Fruit fly (Drosophila melanogaster) ovary, adult (tissue): ENCODE results near the gene Non2.

Source experiments
- CG17801 ChIP-seq: fragments of 200-800 bp; optimal IDR thresholded peaks from 2 replicates; lab custom pipeline; 2019; ENCODE audit warnings: missing biosample characterization, mild to moderate bottlenecking, missing genetic modification characterization, moderate library complexity; ENCODE audit not compliant: partially characterized antibody

The Non2 gene

DNA sequence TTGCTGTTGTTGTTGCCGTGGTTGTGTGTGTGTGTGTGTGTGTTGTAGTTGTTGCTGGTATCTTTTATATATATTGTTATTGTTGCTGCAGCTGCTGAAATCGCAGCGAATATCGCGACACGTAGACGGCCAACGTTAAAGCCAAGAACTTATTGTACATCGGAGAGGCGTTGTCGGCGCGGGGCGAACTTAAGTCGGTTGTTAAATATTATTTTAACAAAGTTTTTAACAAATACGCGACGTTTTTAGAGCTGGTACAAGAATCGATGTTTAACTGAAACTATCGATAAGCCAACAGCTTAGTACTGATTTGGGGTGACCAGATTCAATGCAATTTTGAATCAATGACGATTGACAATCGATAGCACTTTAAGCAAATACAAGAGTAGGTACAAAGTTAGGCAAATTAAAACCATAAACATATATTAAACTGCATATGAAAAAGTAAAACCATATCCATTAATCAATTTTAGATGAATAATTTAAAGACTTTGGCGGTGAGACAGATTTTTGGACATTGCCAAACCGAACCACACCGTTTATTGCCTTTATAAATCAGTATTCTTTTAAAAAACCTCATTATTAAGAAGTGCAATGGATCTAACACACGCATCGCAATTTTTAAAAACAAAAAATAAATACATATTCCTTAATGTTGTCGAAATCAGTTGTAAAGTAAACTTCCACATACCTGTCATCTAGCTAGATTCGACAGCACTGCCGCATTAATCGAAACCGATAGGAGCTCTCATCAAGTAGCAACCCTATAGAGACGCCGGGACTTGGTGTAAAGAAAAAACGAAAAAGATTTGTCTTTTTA is at the start of gene Non2, which contains the start of gene Mrtf:
Non2 (plus strand) TSS at position 731 of the 820 bp plus-strand sequence.
Mrtf (minus strand) TSS at position 268 of the 820 bp plus-strand sequence.
- TF ChIP-seq CG17801 (GFP tag; lab: Kevin White, UChicago): no peak

DNA sequence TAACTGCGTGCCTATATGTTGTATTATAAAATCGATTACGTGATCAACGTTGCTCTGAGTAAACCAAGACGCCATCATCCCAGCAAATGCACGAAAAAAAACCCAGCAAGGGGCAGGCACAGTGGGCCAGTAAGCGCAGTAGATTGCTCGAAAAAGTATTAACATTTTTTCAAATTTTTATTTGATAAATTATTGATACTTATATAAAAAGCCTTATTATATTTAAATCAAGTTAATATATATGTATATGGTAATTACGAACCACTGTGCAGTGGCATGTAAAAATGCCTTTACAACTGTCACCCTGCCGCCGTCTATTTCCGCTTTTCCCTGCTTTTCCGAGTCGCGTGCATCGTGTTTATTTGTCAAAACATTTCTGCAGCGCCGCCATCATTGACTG is 39.8 kb upstream of the Non2 start:
- no peak for TF ChIP-seq CG17801 (GFP tag; lab: Kevin White, UChicago)

DNA sequence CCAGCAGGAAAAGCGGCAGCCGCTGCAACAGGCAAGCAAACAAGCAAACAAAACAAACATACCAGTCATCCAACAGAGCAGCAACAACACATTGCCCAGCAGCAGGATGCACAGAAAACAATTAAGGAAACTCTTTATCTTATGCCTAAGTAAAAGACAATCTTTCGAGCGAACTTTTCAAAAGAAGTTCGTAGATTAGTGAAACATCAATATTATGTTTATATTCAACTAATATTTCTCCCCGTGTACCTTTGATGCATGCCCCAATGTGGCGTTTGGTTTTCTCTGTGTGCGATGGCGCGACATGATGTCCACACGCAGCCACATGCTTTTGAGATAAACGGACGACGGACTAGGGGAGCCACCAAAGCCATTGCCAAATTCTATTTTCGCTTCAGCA is 35.9 kb upstream of the Non2 start:
- no peak for TF ChIP-seq CG17801 (GFP tag; lab: Kevin White, UChicago)

DNA sequence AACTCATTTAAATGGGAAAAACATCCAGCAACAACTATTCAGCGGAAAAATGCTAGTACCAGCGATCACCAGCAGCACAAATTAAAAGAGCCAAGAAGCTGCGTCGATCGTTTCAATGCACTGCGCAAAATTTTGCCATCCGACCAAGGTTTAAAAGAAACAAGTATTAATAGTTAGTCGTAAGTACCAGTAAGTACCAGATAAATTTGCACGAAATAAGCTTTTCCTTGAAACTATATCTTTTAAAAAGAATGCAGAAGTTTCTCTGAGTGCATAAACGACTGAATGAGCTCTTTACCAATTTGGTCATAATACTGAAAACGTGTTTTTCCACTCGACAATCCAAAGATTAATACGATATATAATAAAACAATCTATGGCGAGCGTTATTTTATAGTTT is 33.6 kb upstream of the Non2 start:
- TF ChIP-seq CG17801 (GFP tag; lab: Kevin White, UChicago): no peak

DNA sequence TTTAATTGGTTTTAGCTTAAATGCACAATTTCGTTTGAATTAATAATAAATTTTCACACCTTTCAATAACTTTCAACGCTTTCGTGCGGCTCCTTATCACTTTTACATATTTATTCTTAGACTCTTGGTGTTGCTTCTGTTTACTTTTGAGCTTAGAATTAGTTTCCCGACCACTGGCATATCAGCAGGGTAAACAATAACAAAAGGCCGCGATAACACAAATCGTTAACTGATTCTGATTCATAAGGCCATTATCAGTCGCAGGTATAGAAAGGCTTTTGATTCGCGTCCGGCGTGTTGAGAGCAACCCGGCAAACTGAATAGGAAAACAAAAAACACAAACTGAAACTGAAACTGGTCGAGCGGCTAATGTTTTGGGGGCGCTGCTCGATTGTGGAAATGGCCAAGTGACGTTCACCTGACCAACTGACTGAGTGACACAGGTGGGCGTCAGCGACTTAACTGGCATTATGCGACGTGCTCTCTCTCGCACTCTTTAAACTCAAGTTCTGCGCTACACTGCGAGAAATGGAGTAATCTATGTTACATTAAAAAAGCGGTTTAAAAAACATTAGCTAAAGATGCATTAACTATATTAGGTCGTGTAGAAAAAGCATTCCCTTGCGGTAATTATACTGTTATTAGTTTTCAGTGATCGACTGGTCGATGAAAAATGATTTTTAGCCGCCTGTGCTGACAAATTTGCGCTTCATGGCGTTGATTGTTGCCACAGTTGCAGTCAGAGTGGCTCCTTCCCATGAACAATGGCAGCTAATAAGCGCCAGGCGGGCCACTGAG is 32.2 kb upstream of the Non2 start:
- TF ChIP-seq CG17801 (GFP tag; lab: Kevin White, UChicago): no peak

DNA sequence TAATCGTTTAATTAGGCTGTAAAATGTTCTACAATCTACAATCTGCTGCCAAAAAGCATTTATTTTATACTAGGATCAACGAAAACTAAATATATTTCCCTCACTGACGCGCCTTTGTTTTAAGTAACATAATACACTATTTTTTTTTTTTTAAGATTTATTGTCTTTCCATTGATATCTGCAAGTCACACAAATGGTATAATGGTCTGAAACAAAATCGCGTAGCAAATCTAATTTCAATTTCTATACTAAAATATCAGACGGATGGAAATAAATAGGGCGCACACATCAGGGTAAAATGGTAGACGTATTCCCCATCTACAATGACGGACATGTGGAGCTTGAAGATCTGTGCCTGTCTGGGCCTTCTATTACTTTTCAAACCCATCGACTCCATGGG is 27.3 kb upstream of the Non2 start, which contains the start of gene Acp62F:
Acp62F (plus strand) TSS at position 301 of the 400 bp plus-strand sequence.
- TF ChIP-seq CG17801 (GFP tag; lab: Kevin White, UChicago): no peak

DNA sequence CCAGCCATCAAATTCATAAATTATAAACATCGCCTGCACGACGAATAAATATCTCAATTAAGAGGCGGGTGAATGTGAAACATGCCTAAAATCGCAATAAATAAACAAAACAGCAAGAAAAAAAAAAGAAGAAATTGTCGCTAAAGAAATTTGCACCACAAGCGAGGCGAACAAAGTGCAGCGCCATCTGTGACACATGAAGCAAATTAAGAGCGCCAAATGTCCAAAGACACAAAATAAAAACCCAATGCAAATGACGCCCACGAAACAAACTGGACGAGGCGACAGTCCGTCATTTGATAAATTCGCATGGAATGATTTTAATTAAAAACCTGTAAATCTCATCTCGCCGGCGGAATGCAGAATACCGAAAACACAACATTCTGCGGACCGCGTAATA is 23.0 kb upstream of the Non2 start:
- no peak for TF ChIP-seq CG17801 (GFP tag; lab: Kevin White, UChicago)

DNA sequence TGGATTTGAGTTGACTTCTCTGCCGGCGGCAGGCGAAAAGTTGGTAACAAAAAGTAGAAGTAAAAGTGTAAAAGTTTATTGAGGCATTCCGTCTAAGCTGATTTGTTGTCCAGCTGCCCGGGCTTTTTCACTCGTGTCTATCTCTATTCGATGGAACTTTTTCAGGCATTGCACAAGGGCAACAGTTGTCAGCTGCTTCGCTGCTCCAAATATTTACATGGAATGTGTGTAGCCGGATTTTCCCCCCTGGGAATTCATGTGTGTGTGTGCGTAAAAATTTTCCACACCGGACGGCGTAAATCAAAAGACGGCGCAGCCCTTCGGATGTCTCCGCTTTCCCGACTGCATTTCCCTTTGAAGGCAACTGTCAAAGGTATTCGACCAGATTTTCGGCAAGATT is 21.8 kb upstream of the Non2 start:
- no peak for TF ChIP-seq CG17801 (GFP tag; lab: Kevin White, UChicago)

DNA sequence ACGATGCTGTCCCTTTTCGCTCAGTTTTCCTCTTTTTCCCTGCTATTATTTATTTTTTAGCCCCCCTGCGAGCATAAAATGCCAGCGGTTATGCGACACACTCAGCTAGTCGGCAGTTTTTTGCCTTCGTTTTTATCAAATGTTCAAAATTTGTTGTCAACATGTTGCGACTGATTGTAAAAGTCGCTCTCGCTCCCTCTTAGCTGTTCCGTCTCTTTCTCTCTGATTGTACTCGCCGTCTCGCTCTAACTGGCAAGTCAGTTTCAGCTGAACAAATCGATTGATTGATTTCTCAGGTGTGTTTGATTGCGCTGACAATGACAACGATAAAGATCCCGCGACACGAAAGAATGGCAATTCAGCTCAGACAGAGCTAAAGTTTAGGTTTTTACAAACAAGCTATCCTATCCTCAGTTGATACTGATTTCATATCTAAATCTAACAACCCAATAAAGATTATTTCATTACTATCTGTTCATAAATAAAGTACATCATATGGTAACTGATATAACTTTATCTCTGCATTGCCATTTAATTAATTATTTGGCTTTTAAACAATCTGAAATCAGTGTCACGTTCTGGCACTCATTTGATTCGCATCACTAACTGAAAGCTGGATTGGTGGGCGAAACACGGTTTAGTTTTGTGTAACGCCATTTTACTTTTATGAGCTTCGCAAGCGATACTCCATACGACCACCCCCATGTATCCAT is 20.9 kb upstream of the Non2 start:
- no peak for TF ChIP-seq CG17801 (GFP tag; lab: Kevin White, UChicago)

DNA sequence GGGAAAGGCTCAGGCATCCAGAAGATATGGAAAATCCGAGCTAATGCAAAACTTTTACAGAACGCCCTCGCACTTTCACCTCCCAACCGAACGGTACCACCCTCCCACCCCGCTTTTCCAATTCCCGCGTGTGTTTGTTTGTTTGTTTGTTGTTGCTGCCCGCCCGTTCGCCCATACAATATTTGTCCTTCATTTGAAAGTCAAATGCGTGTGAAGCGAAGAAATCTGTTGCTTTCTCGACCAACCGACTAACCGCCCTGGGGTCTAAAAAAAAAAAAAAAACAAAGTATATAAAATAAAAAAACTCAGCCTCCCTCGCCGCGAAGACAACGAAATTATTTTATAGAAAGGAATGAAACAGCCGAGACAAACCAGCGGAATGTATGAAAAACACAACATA is 18.4 kb upstream of the Non2 start:
- TF ChIP-seq CG17801 (GFP tag; lab: Kevin White, UChicago): no peak

DNA sequence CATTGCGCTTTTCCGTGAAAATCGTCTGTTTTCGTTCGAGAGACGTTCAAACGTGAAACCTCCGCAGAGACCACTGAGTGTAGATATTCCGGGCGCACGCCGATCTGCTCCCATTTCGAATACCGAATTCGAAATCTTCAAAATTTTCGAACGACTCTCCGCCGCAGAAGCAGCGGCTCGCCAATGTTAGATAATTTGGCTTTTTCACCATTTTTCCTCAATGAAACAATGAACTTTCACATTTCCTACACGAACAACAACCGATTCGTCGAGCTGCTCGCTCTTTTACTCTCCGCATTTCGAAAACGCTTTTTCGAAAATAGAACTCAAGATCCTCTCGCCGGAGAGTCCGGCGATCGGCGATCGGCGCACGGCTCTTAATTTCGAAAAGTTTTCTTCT is 4.7 kb upstream of the Non2 start:
- TF ChIP-seq CG17801 (GFP tag; lab: Kevin White, UChicago): no peak

DNA sequence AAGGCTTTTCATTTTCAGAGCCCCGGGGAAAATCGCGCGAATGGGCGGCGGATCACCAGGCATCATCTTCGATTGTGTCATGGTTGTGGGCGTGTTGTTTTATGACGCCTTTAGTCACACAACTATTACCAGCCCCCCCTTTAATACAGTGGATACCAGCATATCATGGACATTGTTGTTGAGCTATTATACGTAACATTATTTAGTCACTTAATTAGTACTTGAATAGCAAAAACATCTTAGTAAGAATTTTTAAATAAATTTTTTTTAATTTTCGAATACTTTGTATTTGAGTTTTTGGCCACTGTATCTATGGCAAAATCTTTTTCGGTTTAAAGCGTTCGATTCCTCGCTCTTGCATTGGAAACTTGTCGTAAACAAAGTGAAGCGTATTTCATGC is 3.0 kb upstream of the Non2 start:
- no peak for TF ChIP-seq CG17801 (GFP tag; lab: Kevin White, UChicago)

DNA sequence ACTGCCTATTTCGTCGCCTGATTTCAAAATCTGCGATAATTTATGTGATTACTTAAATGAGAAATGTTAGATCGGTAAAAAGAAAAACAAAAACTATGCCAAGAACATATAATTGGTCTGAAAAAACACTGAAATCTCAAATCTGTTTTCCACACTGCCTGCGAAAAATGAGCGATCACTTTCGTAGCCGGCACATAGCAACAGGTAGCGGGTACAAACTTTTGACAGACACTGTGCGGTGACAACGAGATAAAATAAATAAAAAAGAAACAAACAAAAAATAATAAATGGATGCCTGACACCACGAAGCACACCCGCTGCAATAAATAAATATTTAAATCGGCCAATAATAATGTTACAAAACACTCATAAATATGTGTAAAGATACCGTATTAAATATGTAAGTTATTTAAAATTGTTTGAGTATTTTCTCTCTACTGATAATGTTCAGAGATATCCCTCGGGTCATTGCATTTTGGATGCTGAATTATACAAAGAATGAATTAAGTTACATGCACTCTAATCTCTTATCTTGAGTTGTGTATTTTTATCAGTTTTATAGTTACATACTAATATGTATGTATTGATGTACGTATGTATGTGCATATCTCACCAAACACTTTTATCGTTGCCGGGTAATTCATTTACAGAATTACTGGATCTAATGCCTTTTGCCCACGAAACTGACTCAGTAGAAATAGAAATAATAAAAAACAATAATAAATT is 1.6 kb upstream of the Non2 start:
- TF ChIP-seq CG17801 (GFP tag; lab: Kevin White, UChicago): no peak

DNA sequence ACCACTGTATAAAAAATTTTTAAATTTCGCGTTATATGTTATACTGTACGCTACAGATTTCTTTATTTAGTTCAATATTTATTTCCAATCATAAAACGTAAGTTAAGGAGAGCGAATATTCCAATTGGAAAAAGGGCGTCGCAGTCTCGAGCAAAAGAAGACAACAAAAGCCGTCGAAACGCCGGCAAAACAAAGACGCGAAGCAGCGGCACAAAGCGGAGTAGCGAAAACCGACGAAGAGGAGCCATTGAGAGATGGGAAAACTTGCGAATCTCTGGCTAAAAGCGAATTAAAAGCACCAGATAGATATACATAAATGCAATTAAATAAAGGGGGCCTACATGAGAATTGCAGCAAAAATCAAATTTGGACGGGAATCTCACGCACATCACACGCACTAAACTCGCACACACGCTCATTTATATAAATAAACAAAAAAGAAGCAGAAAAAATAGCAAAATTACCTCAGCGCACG is 968 bp upstream of the Non2 start:
- no peak for TF ChIP-seq CG17801 (GFP tag; lab: Kevin White, UChicago)
